Worm (Caenorhabditis elegans) whole organism, young adult: Measurements from ENCODE around the gene nhr-235.

Source experiments
- Y67H2A.10 ChIP-seq: fragments of 200-800 bp; sonication (Bioruptor generic); conservative IDR thresholded peaks from 2 replicates; pipeline ENCODE4 v1.3.6; 2022; ENCODE audit warnings: missing genetic modification reagents, missing genetic modification characterization, missing compliant biosample characterization
- ets-4 ChIP-seq: fragments of 200-800 bp; sonication (Bioruptor generic); optimal IDR thresholded peaks from 2 replicates; lab custom pipeline; 2018; ENCODE audit warnings: mild to moderate bottlenecking, missing genetic modification characterization, missing compliant biosample characterization
- hmg-1.2 ChIP-seq: fragments of 200-800 bp; sonication (Bioruptor generic); IDR thresholded peaks from 2 replicates; pipeline ENCODE4 v1.3.6; 2022; ENCODE audit warnings: missing genetic modification reagents, missing genetic modification characterization, missing compliant biosample characterization
- hmg-20 ChIP-seq: fragments of 200-800 bp; sonication (Bioruptor generic); IDR thresholded peaks from 2 replicates; pipeline ENCODE4 v1.3.6; 2022; ENCODE audit warnings: missing genetic modification reagents, missing genetic modification characterization, missing compliant biosample characterization
- lin-35 ChIP-seq, 3 experiments: fragments of 150-350 bp in 2 of 3; sonication (generic microtip) in 1 of 3; optimal IDR thresholded peaks; 2 replicates each; lab custom pipeline; 2014 to 2018; ENCODE audit warnings: missing biosample characterization in 3 of 3, missing genetic modification characterization in 3 of 3, missing genetic modification reagents in 3 of 3
- nfyb-1 ChIP-seq: fragments of 200-800 bp; sonication (Bioruptor generic); IDR thresholded peaks from 2 replicates; pipeline ENCODE4 v1.3.6; 2022; ENCODE audit warnings: missing genetic modification reagents, missing genetic modification characterization, missing compliant biosample characterization
- nhr-27 ChIP-seq: fragments of 200-800 bp; sonication (Bioruptor generic); optimal IDR thresholded peaks from 2 replicates; lab custom pipeline; 2018; ENCODE audit warnings: mild to moderate bottlenecking, missing genetic modification characterization, moderate library complexity, missing compliant biosample characterization
- nhr-80 ChIP-seq: sonication (generic microtip); optimal IDR thresholded peaks from 2 replicates; lab custom pipeline; 2016; ENCODE audit warnings: missing genetic modification characterization, missing compliant biosample characterization
- tbp1 ChIP-seq: fragments of 200-800 bp; sonication (Bioruptor generic); optimal IDR thresholded peaks from 2 replicates; lab custom pipeline; 2018; ENCODE audit warnings: mild to moderate bottlenecking, missing genetic modification characterization, missing compliant biosample characterization
- ztf-3 ChIP-seq: fragments of 200-800 bp; sonication (Bioruptor generic); optimal IDR thresholded peaks from 2 replicates; lab custom pipeline; 2018; ENCODE audit warnings: mild to moderate bottlenecking, missing genetic modification characterization, missing compliant biosample characterization

ce11 chrII:12619288-12619687 is 21.2 kb upstream of the nhr-235 start, which contains the start of gene nspe-2:
- TF ChIP-seq lin-35 (GFP tag; optimal IDR thresholded peaks at IDR 0.05; lab: Kevin White, UChicago) = no peak
- TF ChIP-seq nhr-27 (tag; lab: Kevin White, UChicago) = no peak
- TF ChIP-seq hmg-20 (GFP tag; lab: Robert Waterston, UW) = no peak
- TF ChIP-seq nhr-80 = no peak
- TF ChIP-seq ets-4 = no peak
- TF ChIP-seq tbp1 = no peak
- TF ChIP-seq hmg-1.2 (GFP tag; lab: Robert Waterston, UW) = no peak
- no peak for TF ChIP-seq nfyb-1 (GFP tag; lab: Robert Waterston, UW)
- TF ChIP-seq Y67H2A.10 (GFP tag; lab: Robert Waterston, UW) = no peak
- TF ChIP-seq ztf-3 = no peak
